Worm (Caenorhabditis elegans): Measurements from ENCODE around the gene srlf-29.
"Not testable (repeated sequence)": the region's sequence is repeated elsewhere in the genome, so short reads cannot be mapped to it uniquely, and the experiment has no call there.

srlf-29 gene

DNA sequence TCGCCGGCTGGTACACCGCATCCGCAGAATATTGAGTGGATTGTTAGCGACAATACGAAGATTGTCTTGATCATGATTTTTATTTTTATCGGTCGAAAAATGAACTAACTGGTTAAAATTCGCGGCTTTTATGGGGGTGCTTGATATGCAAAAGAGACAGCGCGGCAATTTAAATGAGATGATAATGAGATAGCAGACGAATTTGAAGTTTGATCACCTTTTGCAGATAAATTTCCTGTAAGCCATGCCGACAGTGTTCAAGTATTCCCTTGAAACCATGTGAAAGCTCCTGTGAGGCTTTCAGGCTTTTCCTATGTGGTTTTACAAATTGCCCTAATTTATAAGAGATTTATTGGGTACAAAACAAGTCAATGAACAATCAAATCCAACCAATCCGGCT lies 19.9 kb upstream of the srlf-29 start, which contains the start of gene ZC204.17:
ZC204.17 (minus strand) TSS at position 101 of the 400 bp plus-strand sequence.
- TF ChIP-seq W03F9.2 (tag; optimal IDR thresholded peaks at IDR 0.05) (no peak), him-1 (tag; optimal IDR thresholded peaks at IDR 0.05) (no peak), dao-5 (tag; optimal IDR thresholded peaks at IDR 0.05) (no peak)

DNA sequence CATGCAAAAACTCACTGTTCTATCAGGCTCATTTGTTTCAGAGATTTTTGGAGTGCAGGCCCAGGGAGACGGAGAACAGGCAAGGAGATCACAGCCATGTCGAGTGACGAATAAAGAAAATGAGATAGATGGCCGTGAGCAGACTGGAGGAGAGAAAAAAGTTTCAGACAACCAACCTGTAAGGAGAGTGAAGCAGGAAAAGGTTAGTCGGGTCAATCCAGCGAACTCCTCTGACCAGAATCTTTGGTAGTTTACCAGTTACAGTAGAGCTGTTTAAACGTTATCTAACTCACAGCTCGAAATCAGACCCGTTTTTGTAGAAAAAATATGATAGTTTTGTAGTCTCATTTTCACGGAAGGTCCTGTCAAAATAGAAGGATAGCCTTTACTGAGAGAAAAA lies 17.4 kb upstream of the srlf-29 start, which contains the start of gene fbxb-21:
fbxb-21 (minus strand) TSS at position 101 of the 400 bp plus-strand sequence.
- TF ChIP-seq dao-5 (tag; optimal IDR thresholded peaks at IDR 0.05) (no peak), him-1 (tag; optimal IDR thresholded peaks at IDR 0.05) (no peak)

DNA sequence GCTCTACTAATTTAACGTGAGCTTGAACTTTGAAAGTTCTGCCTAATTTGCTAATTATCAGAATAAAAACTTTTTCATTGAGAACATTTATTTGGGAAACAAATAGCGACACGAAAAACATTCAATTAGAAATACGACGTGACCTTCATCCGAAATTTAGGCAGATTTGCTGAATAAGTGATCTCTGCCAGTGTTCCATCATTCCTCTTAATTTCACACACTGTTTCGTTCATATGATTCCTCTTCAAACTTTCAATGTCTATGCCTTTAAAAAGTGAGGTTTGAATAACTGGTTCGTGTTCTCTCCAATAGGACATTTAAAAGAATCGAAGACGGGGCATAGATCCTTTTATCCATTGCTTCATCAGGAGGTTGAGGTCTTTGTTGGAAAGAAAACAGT lies 15.6 kb upstream of the srlf-29 start, which contains the start of gene fbxb-20:
fbxb-20 (minus strand) TSS at position 101 of the 400 bp plus-strand sequence.
- TF ChIP-seq W03F9.2 (tag; optimal IDR thresholded peaks at IDR 0.05) (no peak), dao-5 (tag; optimal IDR thresholded peaks at IDR 0.05) (no peak), him-1 (tag; optimal IDR thresholded peaks at IDR 0.05) (no peak)

DNA sequence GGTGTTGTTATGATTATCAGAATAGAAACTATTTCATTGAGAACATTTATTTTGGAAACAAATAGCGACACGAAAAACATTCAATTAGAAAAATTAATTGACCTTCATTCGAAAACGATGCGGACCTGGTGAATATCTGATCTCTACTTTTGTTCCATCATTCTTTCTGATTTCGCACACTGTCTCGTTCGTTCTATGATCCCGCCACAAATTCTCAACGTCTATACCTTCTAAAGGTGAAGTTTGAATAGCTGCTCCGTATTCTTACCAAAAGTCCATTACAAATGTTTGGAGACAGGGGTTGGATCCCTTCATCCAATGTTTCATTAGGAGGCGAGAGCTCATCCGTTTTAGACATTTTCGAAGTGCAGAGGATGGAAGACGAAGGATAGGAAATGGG lies 14.3 kb upstream of the srlf-29 start, which contains the start of gene fbxb-16:
fbxb-16 (minus strand) TSS at position 101 of the 400 bp plus-strand sequence.
- TF ChIP-seq him-1 (tag; optimal IDR thresholded peaks at IDR 0.05) (no peak), dao-5 (tag; optimal IDR thresholded peaks at IDR 0.05) (no peak), W03F9.2 (tag; optimal IDR thresholded peaks at IDR 0.05) (no peak)

DNA sequence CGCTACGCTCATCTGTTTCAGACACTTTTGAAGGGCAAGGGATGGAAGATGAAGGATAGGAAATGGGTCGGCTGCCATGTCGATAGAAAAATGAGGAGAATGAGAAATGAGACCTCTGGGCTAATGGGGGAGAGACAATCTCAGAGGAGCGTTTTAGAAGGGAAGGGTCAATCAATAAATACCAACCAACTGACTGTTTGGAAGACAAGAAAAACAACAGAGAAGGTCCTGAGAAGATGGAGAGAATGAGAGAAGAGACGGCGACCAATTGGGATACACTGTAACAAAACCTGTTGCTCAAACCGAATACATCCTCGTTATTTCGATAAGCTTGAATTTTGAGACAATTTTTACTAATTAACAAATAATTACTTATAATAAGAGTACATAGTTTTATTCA lies 12.7 kb upstream of the srlf-29 start, which contains the start of gene fbxb-15:
fbxb-15 (minus strand) TSS at position 101 of the 400 bp plus-strand sequence.
- TF ChIP-seq dao-5 (tag; optimal IDR thresholded peaks at IDR 0.05) (no peak), him-1 (tag; optimal IDR thresholded peaks at IDR 0.05) (no peak), W03F9.2 (tag; optimal IDR thresholded peaks at IDR 0.05) (no peak)

DNA sequence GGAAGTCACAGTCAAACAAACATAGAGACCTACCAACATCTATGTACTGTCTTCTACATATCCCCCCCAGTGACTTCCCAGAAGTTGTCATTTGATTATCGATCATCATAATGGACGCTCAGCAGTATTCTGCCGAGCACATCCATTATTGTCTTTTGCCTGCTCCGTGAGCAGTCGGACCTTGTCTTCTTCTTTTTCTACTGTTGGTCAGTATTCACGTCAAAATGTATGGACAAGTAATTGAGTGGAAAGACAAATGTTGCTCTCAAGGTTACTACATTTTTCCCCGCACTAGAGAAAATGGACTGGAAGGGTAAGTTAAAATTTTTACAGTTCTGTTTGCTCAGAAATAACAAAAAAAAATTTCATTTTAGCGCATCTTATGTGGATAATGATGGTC lies 11.2 kb upstream of the srlf-29 start, which contains the start of gene btb-12:
btb-12 (plus strand) TSS at position 301 of the 400 bp plus-strand sequence.
- TF ChIP-seq dao-5 (tag; optimal IDR thresholded peaks at IDR 0.05), result no peak
- no peak for TF ChIP-seq him-1 (tag; optimal IDR thresholded peaks at IDR 0.05)
- TF ChIP-seq W03F9.2 (tag; optimal IDR thresholded peaks at IDR 0.05), result no peak

DNA sequence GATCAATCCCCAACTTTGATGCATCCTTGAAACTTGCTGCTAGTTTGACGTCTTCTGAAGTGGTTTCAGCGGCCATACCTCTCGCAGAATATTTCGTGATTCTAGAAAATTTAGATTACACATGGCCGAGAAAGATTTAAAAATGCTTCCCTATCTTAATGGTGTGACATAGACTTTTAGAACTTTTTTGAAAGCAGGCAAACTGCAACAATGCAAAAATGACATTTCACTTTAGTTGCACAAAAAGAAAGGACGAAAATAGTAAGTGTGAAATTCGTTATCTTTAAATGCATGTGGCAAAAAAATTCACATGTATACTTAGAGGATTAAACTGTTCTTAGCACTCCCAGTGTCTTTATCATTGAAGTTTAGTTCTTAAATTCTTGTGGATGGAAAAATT lies 8.9 kb upstream of the srlf-29 start, which contains the start of gene ZC204.12:
ZC204.12 (minus strand) TSS at position 101 of the 400 bp plus-strand sequence.
- TF ChIP-seq him-1 (tag; optimal IDR thresholded peaks at IDR 0.05) (no peak), W03F9.2 (tag; optimal IDR thresholded peaks at IDR 0.05) (no peak), dao-5 (tag; optimal IDR thresholded peaks at IDR 0.05) (no peak)

DNA sequence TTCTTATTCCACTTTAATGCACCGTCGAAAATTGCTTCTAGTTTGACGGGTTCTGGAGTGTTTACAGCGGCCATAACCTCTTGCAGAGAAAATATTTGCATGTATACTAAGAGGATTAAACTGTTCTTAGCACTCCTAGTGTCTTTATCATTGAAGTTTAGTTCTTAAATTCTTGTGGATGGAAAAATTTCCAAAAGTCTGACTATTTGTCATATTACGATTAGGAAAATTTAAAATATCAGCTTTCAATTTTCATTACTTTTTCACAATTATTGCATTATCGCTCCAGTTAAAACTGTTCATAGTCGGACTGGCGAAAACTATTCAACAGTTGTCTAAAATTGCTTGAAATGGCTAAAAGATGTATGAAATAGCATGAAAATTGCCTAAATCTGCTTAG lies 5.2 kb upstream of the srlf-29 start, which contains the start of gene ZC204.13:
ZC204.13 (minus strand) TSS at position 101 of the 400 bp plus-strand sequence.
- not testable (repeated sequence) for TF ChIP-seq dao-5, W03F9.2, him-1 (tag; optimal IDR thresholded peaks at IDR 0.05)

DNA sequence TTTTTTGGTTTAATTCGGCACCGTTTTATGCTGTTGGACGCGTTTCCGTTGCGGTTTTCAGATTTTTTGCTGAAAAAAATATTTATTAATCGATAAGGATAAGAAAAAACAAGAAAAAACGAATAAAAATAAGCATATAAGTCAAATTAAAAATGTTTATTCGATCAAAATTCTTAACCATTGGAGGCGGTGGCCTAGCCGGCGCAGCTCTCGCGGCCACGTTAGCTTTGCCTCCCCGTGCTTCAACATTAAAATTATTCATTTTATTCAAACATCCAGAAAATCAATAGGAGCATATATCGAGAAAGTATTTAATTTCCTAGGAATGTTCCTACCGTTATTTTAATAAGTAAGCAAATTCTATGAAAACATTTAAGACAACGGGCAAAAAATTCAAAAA lies 3.2 kb upstream of the srlf-29 start, which contains the start of gene ZC204.14:
ZC204.14 (minus strand) TSS at position 69 of the 400 bp plus-strand sequence.
- TF ChIP-seq W03F9.2 (tag; optimal IDR thresholded peaks at IDR 0.05) (no peak), him-1 (tag; optimal IDR thresholded peaks at IDR 0.05) (no peak), dao-5 (tag; optimal IDR thresholded peaks at IDR 0.05) (no peak)

DNA sequence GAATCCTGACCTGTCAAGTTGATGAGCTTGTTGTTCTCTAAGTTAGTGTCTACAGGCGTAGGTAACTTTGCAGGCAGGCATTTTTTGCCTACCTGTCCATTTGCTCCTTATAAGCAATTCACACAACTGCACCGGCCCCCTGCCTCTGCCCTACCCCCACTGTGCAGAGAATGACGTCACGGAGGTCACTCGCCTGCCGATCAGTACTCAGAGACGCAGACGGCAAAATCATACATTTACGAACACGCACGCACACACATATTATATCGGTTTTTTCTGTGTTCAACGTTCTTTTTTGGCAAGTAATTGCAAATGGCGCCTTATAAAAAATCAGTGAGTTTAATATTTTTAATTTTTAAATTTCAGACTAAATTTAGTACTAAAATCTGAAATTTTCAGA lies 2.6 kb upstream of the srlf-29 start, which contains the start of gene duxl-1:
duxl-1 (plus strand) TSS at position 184 of the 400 bp plus-strand sequence.
- TF ChIP-seq him-1 (tag; optimal IDR thresholded peaks at IDR 0.05), result no peak
- no peak for TF ChIP-seq dao-5 (tag; optimal IDR thresholded peaks at IDR 0.05)
- TF ChIP-seq W03F9.2 (tag; optimal IDR thresholded peaks at IDR 0.05), result no peak

DNA sequence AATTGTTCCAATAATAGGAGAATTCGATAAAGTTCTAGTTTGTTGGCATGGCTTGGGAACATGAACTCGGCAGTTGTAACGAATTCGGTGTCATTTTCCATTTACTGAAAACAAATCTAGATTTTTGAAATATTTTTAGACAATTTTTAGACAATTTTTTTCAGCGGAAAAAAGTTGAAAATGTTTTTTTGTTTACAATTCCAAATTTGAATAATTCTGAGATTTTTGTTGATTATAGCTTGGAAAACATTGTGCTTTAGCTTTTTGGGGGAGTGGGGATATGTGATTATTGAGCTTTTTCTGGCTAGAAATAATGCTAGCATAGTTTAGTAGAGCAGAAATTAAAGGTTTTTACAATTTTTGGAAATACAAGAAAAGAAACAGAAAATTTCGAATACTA lies 2.8 kb downstream of the srlf-29 start, which contains the start of gene srw-97:
srw-97 (minus strand) TSS at position 101 of the 400 bp plus-strand sequence.
- TF ChIP-seq W03F9.2 (tag; optimal IDR thresholded peaks at IDR 0.05) (no peak), dao-5 (tag; optimal IDR thresholded peaks at IDR 0.05) (no peak), him-1 (tag; optimal IDR thresholded peaks at IDR 0.05) (no peak)

DNA sequence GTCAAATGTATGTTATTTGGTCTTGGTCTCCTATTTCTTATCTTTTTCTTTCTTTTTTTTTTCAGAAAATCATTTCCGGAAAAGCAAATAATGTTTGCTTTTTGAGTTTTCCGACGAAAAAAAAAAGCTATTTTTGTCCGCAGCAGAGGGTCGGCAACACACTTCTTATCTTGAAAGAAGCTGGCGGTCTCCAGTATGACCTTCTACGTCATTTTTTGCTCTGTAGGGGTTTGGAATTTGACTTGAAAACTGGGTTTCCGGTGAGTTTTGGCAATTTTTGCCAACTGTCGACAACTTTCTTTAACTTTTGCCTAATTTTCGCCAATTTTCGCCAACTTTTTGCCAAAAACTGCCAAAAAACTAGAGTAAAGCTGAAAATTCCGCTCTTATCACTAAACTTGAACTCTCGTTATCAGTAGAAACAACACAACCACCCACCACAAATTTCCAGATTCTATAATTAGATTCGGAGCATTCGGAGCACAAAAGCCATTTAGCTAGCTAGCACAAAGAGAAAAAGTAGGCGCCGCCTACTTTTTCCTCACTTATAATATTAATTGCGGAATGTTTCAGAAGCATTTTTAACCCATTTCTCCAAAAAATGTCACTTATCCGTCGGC lies 4.2 kb downstream of the srlf-29 start, which contains the start of gene nhx-6:
nhx-6 (plus strand) TSS at position 570 of the 620 bp plus-strand sequence.
- TF ChIP-seq dao-5 (tag; optimal IDR thresholded peaks at IDR 0.05) (no peak), him-1 (tag; optimal IDR thresholded peaks at IDR 0.05) (no peak), W03F9.2 (tag; optimal IDR thresholded peaks at IDR 0.05) (no peak)

DNA sequence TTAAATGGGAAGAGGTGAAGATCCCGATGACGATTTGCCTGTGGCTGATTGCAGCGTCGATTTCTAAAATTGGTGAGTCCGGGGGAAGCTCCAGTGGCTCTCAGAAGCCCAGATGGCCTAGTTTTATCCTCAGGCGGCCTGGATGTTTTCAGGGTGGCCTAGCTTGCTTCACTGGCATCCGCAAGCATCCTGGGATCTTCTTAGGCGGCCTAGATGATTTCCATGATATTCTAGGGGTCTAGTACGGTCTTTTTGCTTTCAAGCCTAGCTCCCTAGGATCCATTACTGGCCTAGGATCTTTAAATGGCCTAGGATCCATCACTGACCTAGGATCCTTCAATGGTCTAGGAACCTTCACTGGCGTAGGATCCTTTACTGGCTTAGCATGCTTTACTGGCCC lies 4.9 kb downstream of the srlf-29 start:
- TF ChIP-seq him-1 (tag; optimal IDR thresholded peaks at IDR 0.05) (no peak), dao-5 (tag; optimal IDR thresholded peaks at IDR 0.05) (no peak)

DNA sequence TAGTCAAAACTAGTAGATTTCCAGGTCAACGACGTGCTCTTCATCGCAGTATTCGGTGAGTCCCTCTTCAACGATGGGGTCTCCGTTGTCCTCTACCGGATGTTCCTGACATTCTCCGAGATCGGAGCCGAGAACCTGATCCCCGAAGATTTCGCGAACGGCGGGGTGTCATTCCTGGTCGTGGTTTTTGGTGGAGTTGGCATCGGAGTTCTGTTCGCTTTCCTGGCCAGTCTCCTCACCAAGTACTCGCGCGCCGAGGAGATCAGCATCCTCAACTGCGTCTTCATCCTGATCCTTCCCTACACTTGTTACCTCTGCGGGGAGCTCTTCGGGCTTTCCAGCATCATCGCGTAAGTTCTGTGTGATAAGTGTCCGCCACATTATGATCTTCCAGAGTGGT lies 6.5 kb downstream of the srlf-29 start:
- TF ChIP-seq W03F9.2 (tag; optimal IDR thresholded peaks at IDR 0.05) (no peak), dao-5 (tag; optimal IDR thresholded peaks at IDR 0.05) (no peak)
